Worm (Caenorhabditis elegans) whole organism, L3 larva: ENCODE measurements around the gene gly-20.

Experiments used
- aly-2 ChIP-seq: fragments of 150-350 bp; optimal IDR thresholded peaks from 2 replicates; lab custom pipeline; 2014; ENCODE audit warnings: missing biosample characterization, missing genetic modification characterization
- ama-1 ChIP-seq: fragments of 150-350 bp; optimal IDR thresholded peaks from 2 replicates; lab custom pipeline; 2018
- mdl-1 ChIP-seq: fragments of 150-350 bp; optimal IDR thresholded peaks from 2 replicates; lab custom pipeline; 2014; ENCODE audit warnings: missing biosample characterization, missing genetic modification characterization
- pha-4 ChIP-seq: fragments of 150-350 bp; optimal IDR thresholded peaks from 2 replicates; lab custom pipeline; 2014; ENCODE audit warnings: missing biosample characterization, missing genetic modification reagents, missing genetic modification characterization
- skn-1 ChIP-seq: fragments of 150-350 bp; optimal IDR thresholded peaks from 2 replicates; lab custom pipeline; 2014; ENCODE audit warnings: missing biosample characterization, missing genetic modification characterization
- unc-62 ChIP-seq: fragments of 150-350 bp; sonication (generic microtip); optimal IDR thresholded peaks from 4 replicates; lab custom pipeline; 2014; ENCODE audit warnings: missing biosample characterization, missing genetic modification reagents, missing genetic modification characterization
- ztf-11 ChIP-seq: fragments of 150-350 bp; optimal IDR thresholded peaks from 2 replicates; lab custom pipeline; 2014; ENCODE audit warnings: missing biosample characterization, missing genetic modification characterization
- ztf-4 ChIP-seq: fragments of 150-350 bp; optimal IDR thresholded peaks from 2 replicates; lab custom pipeline; 2014; ENCODE audit warnings: missing biosample characterization, missing genetic modification characterization

ce11 chrV:11298632-11299031 lies 16.3 kb downstream of the gly-20 start, which contains the start of gene T03F7.5:
- TF ChIP-seq skn-1 (tag; lab: Kevin White, UChicago) = no peak
- TF ChIP-seq pha-4 (tag; lab: Kevin White, UChicago) = no peak
- no peak for TF ChIP-seq mdl-1 (tag; lab: Kevin White, UChicago)
- no peak for TF ChIP-seq ztf-4
- no peak for TF ChIP-seq ztf-11
- no peak for TF ChIP-seq unc-62 (GFP tag; lab: Kevin White, UChicago)
- TF ChIP-seq aly-2 = no peak
- TF ChIP-seq ama-1 (lab: Kevin White, UChicago) = no peak
